Fruit fly (Drosophila melanogaster) whole organism, adult: ENCODE data around the gene CG3078.

Experiments used
- CG11617 ChIP-seq: fragments of 200-800 bp; sonication (Bioruptor generic); optimal IDR thresholded peaks from 2 replicates; lab custom pipeline; 2017; ENCODE audit warnings: mild to moderate bottlenecking, missing biosample characterization, missing genetic modification reagents, missing genetic modification characterization
- CG12768 ChIP-seq: fragments of 200-800 bp; sonication (Bioruptor generic); optimal IDR thresholded peaks from 2 replicates; lab custom pipeline; 2017; ENCODE audit warnings: missing biosample characterization, missing genetic modification characterization, mild to moderate bottlenecking, moderate library complexity, missing genetic modification reagents
- CG14711 ChIP-seq: fragments of 200-800 bp; sonication (Bioruptor generic); optimal IDR thresholded peaks from 2 replicates; lab custom pipeline; 2018; ENCODE audit warnings: missing biosample characterization, mild to moderate bottlenecking, missing genetic modification characterization, moderate library complexity
- CG1620 ChIP-seq: fragments of 200-800 bp; sonication (Bioruptor generic); optimal IDR thresholded peaks from 2 replicates; lab custom pipeline; 2016; ENCODE audit warnings: missing biosample characterization, missing genetic modification characterization
- CG33017 ChIP-seq: fragments of 200-800 bp; sonication (Bioruptor generic); optimal IDR thresholded peaks from 2 replicates; lab custom pipeline; 2018; ENCODE audit warnings: missing biosample characterization, mild to moderate bottlenecking, missing genetic modification characterization, moderate library complexity
- CG5204 ChIP-seq: fragments of 200-800 bp; sonication (Bioruptor generic); optimal IDR thresholded peaks from 2 replicates; lab custom pipeline; 2016; ENCODE audit warnings: missing biosample characterization, missing genetic modification characterization
- CG7045 ChIP-seq: fragments of 200-800 bp; sonication (Bioruptor generic); optimal IDR thresholded peaks from 2 replicates; lab custom pipeline; 2017; ENCODE audit warnings: missing biosample characterization, mild to moderate bottlenecking, missing genetic modification characterization
- CG7101 ChIP-seq: fragments of 200-800 bp; sonication (Bioruptor generic); optimal IDR thresholded peaks from 2 replicates; lab custom pipeline; 2018; ENCODE audit warnings: missing biosample characterization, mild to moderate bottlenecking, missing genetic modification characterization, moderate library complexity
- Clk ChIP-seq: fragments of 200-800 bp; sonication (Bioruptor generic); optimal IDR thresholded peaks from 2 replicates; lab custom pipeline; 2017; ENCODE audit warnings: missing biosample characterization, missing genetic modification characterization
- Crg-1 ChIP-seq: fragments of 200-800 bp; sonication (Bioruptor generic); optimal IDR thresholded peaks from 2 replicates; lab custom pipeline; 2016; ENCODE audit warnings: missing biosample characterization, missing genetic modification characterization
- Hr96 ChIP-seq: fragments of 200-800 bp; sonication (Bioruptor generic); optimal IDR thresholded peaks from 2 replicates; lab custom pipeline; 2016; ENCODE audit warnings: missing biosample characterization, missing genetic modification characterization
- Mnt ChIP-seq: fragments of 200-800 bp; sonication (Bioruptor generic); optimal IDR thresholded peaks from 2 replicates; lab custom pipeline; 2016; ENCODE audit warnings: missing biosample characterization, mild to moderate bottlenecking, missing genetic modification characterization
- bab1 ChIP-seq: fragments of 200-800 bp; sonication (Bioruptor generic); optimal IDR thresholded peaks from 3 replicates; lab custom pipeline; 2019; ENCODE audit warnings: missing biosample characterization, mild to moderate bottlenecking, missing genetic modification characterization, moderate library complexity
- cic ChIP-seq: fragments of 200-800 bp; sonication (Bioruptor generic); optimal IDR thresholded peaks from 2 replicates; lab custom pipeline; 2017; ENCODE audit warnings: missing biosample characterization, mild to moderate bottlenecking, missing genetic modification characterization, moderate library complexity
- cnc ChIP-seq, 2 experiments: fragments of >200 bp; optimal IDR thresholded peaks; 2 replicates each; lab custom pipeline; 2017
- kay ChIP-seq: fragments of 200-800 bp; sonication (Bioruptor generic); peaks from one replicate; lab custom pipeline; 2016; ENCODE audit warnings: missing biosample characterization, missing genetic modification characterization, borderline replicate concordance
- ovo ChIP-seq: fragments of 200-800 bp; sonication (Bioruptor generic); optimal IDR thresholded peaks from 2 replicates; lab custom pipeline; 2016; ENCODE audit warnings: missing biosample characterization, missing genetic modification characterization
- pad ChIP-seq: fragments of 200-800 bp; sonication (Bioruptor generic); optimal IDR thresholded peaks from 3 replicates; lab custom pipeline; 2017; ENCODE audit warnings: missing biosample characterization, missing genetic modification characterization, mild to moderate bottlenecking, moderate library complexity, missing genetic modification reagents
- tj ChIP-seq: fragments of 200-800 bp; sonication (Bioruptor generic); optimal IDR thresholded peaks from 3 replicates; lab custom pipeline; 2017; ENCODE audit warnings: missing biosample characterization, mild to moderate bottlenecking, missing genetic modification characterization, moderate library complexity
- toe ChIP-seq: fragments of 200-800 bp; sonication (Bioruptor generic); optimal IDR thresholded peaks from 2 replicates; lab custom pipeline; 2016; ENCODE audit warnings: missing biosample characterization, missing genetic modification characterization

CG3078 gene

DNA sequence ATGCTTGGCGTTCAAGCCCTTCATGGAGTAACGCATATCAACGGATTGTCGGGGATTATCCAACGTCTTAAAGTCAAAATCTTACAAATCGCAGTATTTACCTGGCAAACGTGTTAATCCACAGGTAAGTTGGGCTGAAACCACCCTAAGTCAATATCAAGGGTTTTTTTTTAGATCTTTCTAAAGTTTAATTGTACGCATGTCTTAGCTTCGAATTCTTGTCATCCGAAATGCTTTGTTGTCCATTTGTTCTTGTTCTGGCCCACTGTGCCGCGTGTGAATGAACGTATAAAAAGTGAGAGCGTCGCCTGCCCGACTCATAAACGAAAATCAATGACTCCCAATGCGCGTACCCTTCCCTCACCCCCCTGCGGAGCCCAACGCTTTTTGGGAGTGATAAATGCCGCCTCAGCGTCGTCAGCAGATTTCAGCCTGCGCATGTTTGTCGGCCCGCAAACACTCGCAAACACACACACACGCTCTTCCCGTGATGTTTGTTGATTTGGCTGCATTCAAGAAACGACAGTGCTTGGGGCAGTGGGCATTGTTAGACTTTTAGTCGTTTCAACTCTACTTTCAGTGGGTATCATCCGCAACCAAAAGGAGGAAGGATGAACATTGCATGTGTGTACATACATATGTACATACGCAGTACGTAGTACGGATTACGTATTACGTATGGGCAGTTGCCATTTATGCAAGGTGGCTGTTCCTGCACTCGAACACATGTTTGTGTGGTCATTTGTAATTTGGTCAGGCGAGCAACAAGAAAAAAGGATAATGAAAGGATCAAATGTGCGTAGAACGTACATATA is 36.8 kb upstream of the CG3078 start:
- TF ChIP-seq toe = peak; percentile 69
- peak; percentile 58 for TF ChIP-seq ovo (GFP tag; lab: Kevin White, UChicago)
- TF ChIP-seq CG7045 (GFP tag; lab: Kevin White, UChicago) = peak; percentile 71
- no peak for TF ChIP-seq kay (GFP tag; lab: Kevin White, UChicago)
- TF ChIP-seq CG5204 = peak; percentile 82
- TF ChIP-seq Hr96 = peak; percentile 95
- TF ChIP-seq Clk (GFP tag; lab: Kevin White, UChicago) = peak; percentile 67
- TF ChIP-seq CG33017 (tag; lab: Kevin White, UChicago) = peak; percentile 69
- TF ChIP-seq CG12768 (GFP tag; lab: Kevin White, UChicago) = peak; percentile 83
- TF ChIP-seq bab1 (GFP tag; lab: Kevin White, UChicago) = peak; percentile 88
- no peak for TF ChIP-seq cnc (optimal IDR thresholded peaks at IDR 0.05; lab: Kevin White, UChicago)
- TF ChIP-seq CG1620 = peak; percentile 83
- peak; percentile 57 for TF ChIP-seq cic (GFP tag; lab: Kevin White, UChicago)
- peak; percentile 98 for TF ChIP-seq tj (GFP tag; lab: Kevin White, UChicago)
- peak; percentile 73 for TF ChIP-seq Mnt (GFP tag; lab: Kevin White, UChicago)
- TF ChIP-seq CG11617 (GFP tag; lab: Kevin White, UChicago) = peak; percentile 94
- peak; percentile 74 for TF ChIP-seq pad
- peak; percentile 69 for TF ChIP-seq Crg-1
- peak; percentile 76 for TF ChIP-seq CG14711 (tag; lab: Kevin White, UChicago)
- peak; percentile 86 for TF ChIP-seq CG7101

- TF ChIP-seq CG12768 (GFP tag; lab: Kevin White, UChicago) = no peak
- no peak for TF ChIP-seq Clk (GFP tag; lab: Kevin White, UChicago)
- no peak for TF ChIP-seq CG7101
- TF ChIP-seq Mnt (GFP tag; lab: Kevin White, UChicago) = no peak
- TF ChIP-seq tj (GFP tag; lab: Kevin White, UChicago) = no peak
- peak; percentile 72 for TF ChIP-seq ovo (GFP tag; lab: Kevin White, UChicago)
- TF ChIP-seq pad = peak; percentile 84
- no peak for TF ChIP-seq CG33017 (tag; lab: Kevin White, UChicago)
- TF ChIP-seq cic (GFP tag; lab: Kevin White, UChicago) = no peak
- TF ChIP-seq CG5204 = no peak
- no peak for TF ChIP-seq CG7045 (GFP tag; lab: Kevin White, UChicago)
- TF ChIP-seq Crg-1 = peak; percentile 79
- TF ChIP-seq CG1620 = no peak
Observed at dm6 chrX:2295435-2296229, 36.0 kb upstream of the CG3078 start, which contains the start of gene Raf. Gene Raf (plus strand): TSS chrX:2295466.

dm6 chrX:2294474-2295434 is 35.1 kb upstream of the CG3078 start:
- TF ChIP-seq CG33017 (tag; lab: Kevin White, UChicago) (no peak), cnc (optimal IDR thresholded peaks at IDR 0.05; lab: Kevin White, UChicago) (no peak), CG11617 (GFP tag; lab: Kevin White, UChicago) (no peak), CG14711 (tag; lab: Kevin White, UChicago) (peak; percentile 47), toe (no peak), cic (GFP tag; lab: Kevin White, UChicago) (peak; percentile 20), bab1 (GFP tag; lab: Kevin White, UChicago) (peak; percentile 50), CG1620 (no peak), CG12768 (GFP tag; lab: Kevin White, UChicago) (no peak), pad (peak; percentile 61), CG5204 (no peak), ovo (GFP tag; lab: Kevin White, UChicago) (no peak), CG7101 (peak; percentile 42), Crg-1 (no peak), Hr96 (no peak), Mnt (GFP tag; lab: Kevin White, UChicago) (peak; percentile 39), Clk (GFP tag; lab: Kevin White, UChicago) (no peak), CG7045 (GFP tag; lab: Kevin White, UChicago) (no peak), tj (GFP tag; lab: Kevin White, UChicago) (peak; percentile 44), kay (GFP tag; lab: Kevin White, UChicago) (no peak)

dm6 chrX:2293294-2293988 is 33.8 kb upstream of the CG3078 start, which contains the start of gene CG2865:
Gene CG2865 (minus strand): TSS chrX:2293411.
- TF ChIP-seq Clk (GFP tag; lab: Kevin White, UChicago) (peak; percentile 81), ovo (GFP tag; lab: Kevin White, UChicago) (peak; percentile 94), kay (GFP tag; lab: Kevin White, UChicago) (peak; percentile 95), cnc (optimal IDR thresholded peaks at IDR 0.05; lab: Kevin White, UChicago) (no peak), CG7045 (GFP tag; lab: Kevin White, UChicago) (peak; percentile 96), pad (peak; percentile 93), CG12768 (GFP tag; lab: Kevin White, UChicago) (peak; percentile 95), CG1620 (peak; percentile 89), tj (GFP tag; lab: Kevin White, UChicago) (peak; percentile 86), CG7101 (peak; percentile 98), Crg-1 (peak; percentile 93), Hr96 (peak; percentile 98), toe (peak; percentile 90), cic (GFP tag; lab: Kevin White, UChicago) (peak; percentile 85), CG14711 (tag; lab: Kevin White, UChicago) (peak; percentile 93), CG5204 (peak; percentile 95), Mnt (GFP tag; lab: Kevin White, UChicago) (peak; percentile 92), CG33017 (tag; lab: Kevin White, UChicago) (peak; percentile 95), CG11617 (GFP tag; lab: Kevin White, UChicago) (peak; percentile 97), bab1 (GFP tag; lab: Kevin White, UChicago) (peak; percentile 99)
